Fruit fly (Drosophila melanogaster): ENCODE data around the gene CG13725.
A peak's percentile ranks its signal among the peaks of the same experiment; 100 is the strongest.

The CG13725 gene

DNA sequence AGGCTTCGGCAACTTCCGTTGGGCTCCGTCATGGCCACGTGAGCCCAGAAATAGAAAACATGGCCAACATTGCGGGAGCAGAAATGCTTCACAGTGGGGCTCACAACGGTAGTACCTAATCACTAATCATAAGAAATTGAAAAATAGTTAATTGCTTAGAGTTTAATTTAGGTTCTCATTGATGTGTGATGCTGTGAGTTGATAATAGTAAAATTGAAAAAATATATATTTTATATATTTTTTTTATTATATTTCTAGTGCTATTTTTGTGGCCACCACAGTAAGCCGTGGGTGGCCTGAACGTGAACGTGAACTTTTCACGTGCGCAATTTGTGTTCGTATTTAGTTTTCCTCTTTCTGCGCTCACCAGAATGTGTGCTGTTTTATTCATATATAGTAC lies 14.8 kb downstream of the CG13725 start (continued):
- no peak for TF ChIP-seq emc (GFP tag; optimal IDR thresholded peaks at IDR 0.05)
- TF ChIP-seq dysf (GFP tag; IDR thresholded peaks at IDR 0.05) = peak; percentile 55; the same call in 1 of the 3 replicates
- TF ChIP-seq CG3838 (GFP tag; optimal IDR thresholded peaks at IDR 0.05) = no peak
- peak; percentile 34 for TF ChIP-seq Fer3 (tag; optimal IDR thresholded peaks at IDR 0.05)
- no peak for TF ChIP-seq CG1832 (GFP tag; optimal IDR thresholded peaks at IDR 0.05)
- no peak for TF ChIP-seq CG4328 (GFP tag; optimal IDR thresholded peaks at IDR 0.05)
- TF ChIP-seq CG15479 (GFP tag; optimal IDR thresholded peaks at IDR 0.05) = no peak
- 0 out of 3 replicates have a peak, but pooled peaks have one; percentile 29 for TF ChIP-seq CG34422 (GFP tag; IDR thresholded peaks at IDR 0.05)
- TF ChIP-seq inv (GFP tag; IDR thresholded peaks at IDR 0.05; ENCODE audit: partially characterized antibody) = no peak
- TF ChIP-seq az2 (GFP tag; optimal IDR thresholded peaks at IDR 0.05) = no peak
- no peak for TF ChIP-seq Optix (GFP tag; IDR thresholded peaks at IDR 0.05)
- TF ChIP-seq tin (GFP tag; optimal IDR thresholded peaks at IDR 0.05) = peak; percentile 18
- peak; percentile 32 for TF ChIP-seq CG13424 (tag; optimal IDR thresholded peaks at IDR 0.05)
- TF ChIP-seq CG32772 (GFP tag; IDR thresholded peaks at IDR 0.05) = no peak
- TF ChIP-seq ems (GFP tag; optimal IDR thresholded peaks at IDR 0.05) = no peak
- TF ChIP-seq CG17361 (GFP tag; IDR thresholded peaks at IDR 0.05) = peak; percentile 43; the same call in 1 of the 3 replicates
- TF ChIP-seq CG9215 (GFP tag; IDR thresholded peaks at IDR 0.05) = no peak
- no peak for TF ChIP-seq CG7271 (tag; optimal IDR thresholded peaks at IDR 0.05)
- no peak for TF ChIP-seq CG12236 (GFP tag; optimal IDR thresholded peaks at IDR 0.05)
- no peak for TF ChIP-seq CG34224 (GFP tag; IDR thresholded peaks at IDR 0.05; ENCODE audit: partially characterized antibody)
- no peak for TF ChIP-seq Mrtf (GFP tag; IDR thresholded peaks at IDR 0.05)
- TF ChIP-seq disco-r (GFP tag; optimal IDR thresholded peaks at IDR 0.05) = no peak
- TF ChIP-seq Oaz (GFP tag; IDR thresholded peaks at IDR 0.05) = no peak
- no peak for TF ChIP-seq Max (GFP tag; optimal IDR thresholded peaks at IDR 0.05)
- no peak for TF ChIP-seq ab (GFP tag; optimal IDR thresholded peaks at IDR 0.05)
- TF ChIP-seq CG9727 (GFP tag; optimal IDR thresholded peaks at IDR 0.05) = peak; percentile 54
- no peak for TF ChIP-seq Opbp (GFP tag; IDR thresholded peaks at IDR 0.05; ENCODE audit: partially characterized antibody)
- TF ChIP-seq Blimp-1 (GFP tag; optimal IDR thresholded peaks at IDR 0.05) = peak; percentile 57
- no peak for TF ChIP-seq lbe (GFP tag; optimal IDR thresholded peaks at IDR 0.05)
- 0 out of 2 replicates have a peak, but pooled peaks have one; percentile 16 for TF ChIP-seq klu (GFP tag; IDR thresholded peaks at IDR 0.05)
- TF ChIP-seq CG2889 (GFP tag; IDR thresholded peaks at IDR 0.05) = no peak
- no peak for TF ChIP-seq sim (GFP tag; IDR thresholded peaks at IDR 0.05)
- no peak for TF ChIP-seq br (optimal IDR thresholded peaks at IDR 0.05)
- no peak for TF ChIP-seq tx (GFP tag; optimal IDR thresholded peaks at IDR 0.05)
- TF ChIP-seq Lpt (GFP tag; optimal IDR thresholded peaks at IDR 0.05) = no peak
- peak; percentile 22 for TF ChIP-seq gcm (GFP tag; optimal IDR thresholded peaks at IDR 0.05)
- TF ChIP-seq Hmx (GFP tag; optimal IDR thresholded peaks at IDR 0.05) = no peak
- TF ChIP-seq z (GFP tag; IDR thresholded peaks at IDR 0.05) = no peak
- no peak for TF ChIP-seq Chrac-16 (GFP tag; optimal IDR thresholded peaks at IDR 0.05)
- TF ChIP-seq gem (tag; optimal IDR thresholded peaks at IDR 0.05) = peak; percentile 66
- no peak for TF ChIP-seq CG5953 (GFP tag; IDR thresholded peaks at IDR 0.05)
- TF ChIP-seq Dad (GFP tag; optimal IDR thresholded peaks at IDR 0.05) = no peak
- TF ChIP-seq yki (optimal IDR thresholded peaks at IDR 0.05) = no peak
- TF ChIP-seq CG8765 (GFP tag; IDR thresholded peaks at IDR 0.05) = peak; percentile 12; the same call in 1 of the 2 replicates
- TF ChIP-seq hb (GFP tag; IDR thresholded peaks at IDR 0.05; ENCODE audit: partially characterized antibody) = no peak
- TF ChIP-seq CG8924 (tag; optimal IDR thresholded peaks at IDR 0.05) = peak; percentile 42
- no peak for TF ChIP-seq ap (GFP tag; IDR thresholded peaks at IDR 0.05)
- peak in 1 of 2 experiments; percentile 59 for TF ChIP-seq Hr51 (GFP tag; optimal IDR thresholded peaks at IDR 0.05)
- TF ChIP-seq pho (GFP tag; optimal IDR thresholded peaks at IDR 0.05) = no peak
- no peak for TF ChIP-seq Trl (optimal IDR thresholded peaks at IDR 0.05)
- TF ChIP-seq Trl (GFP tag; optimal IDR thresholded peaks at IDR 0.05) = no peak
- TF ChIP-seq CG3065 (GFP tag; optimal IDR thresholded peaks at IDR 0.05) = no peak
- peak; percentile 19 for TF ChIP-seq CG12659 (GFP tag; optimal IDR thresholded peaks at IDR 0.05)
